Worm (Caenorhabditis elegans): ENCODE measurements around the gene C33D9.8.

Gene C33D9.8

DNA sequence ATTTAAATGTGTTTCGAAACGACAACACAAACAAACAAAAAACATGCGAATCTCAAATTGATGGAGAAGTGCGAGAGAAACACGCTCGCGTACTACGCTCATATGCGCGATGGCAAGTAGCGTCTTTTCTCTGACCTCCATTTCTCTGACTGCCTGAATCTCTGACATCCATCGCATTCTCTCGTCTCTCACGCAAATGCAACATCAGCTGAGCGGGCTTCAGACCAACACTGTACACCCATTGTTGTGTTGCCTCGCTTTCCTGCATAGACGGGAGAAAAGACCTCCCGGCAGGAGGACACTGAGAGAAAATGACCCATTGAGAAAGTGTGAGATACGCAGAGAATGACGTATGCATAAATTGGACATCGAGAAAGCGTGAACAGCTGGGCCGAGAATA is 4.4 kb downstream of the C33D9.8 start (continued):
- TF ChIP-seq lsy-2 (tag; optimal IDR thresholded peaks at IDR 0.05) (no peak), dmd-6 (GFP tag; IDR thresholded peaks at IDR 0.05) (no peak), snpc-1.2 (GFP tag; IDR thresholded peaks at IDR 0.05) (no peak), lin-15B (tag; optimal IDR thresholded peaks at IDR 0.05) (no peak), tag-97 (GFP tag; IDR thresholded peaks at IDR 0.05) (no peak), nhr-6 (tag; optimal IDR thresholded peaks at IDR 0.05) (peak; percentile 70), nhr-102 (tag; optimal IDR thresholded peaks at IDR 0.05) (no peak), nhr-48 (tag; optimal IDR thresholded peaks at IDR 0.05) (peak; percentile 60), fkh-10 (GFP tag; optimal IDR thresholded peaks at IDR 0.05) (no peak), nhr-41 (GFP tag; IDR thresholded peaks at IDR 0.05) (0 out of 2 replicates have a peak, but pooled peaks have one; percentile 17), D1046.2 (GFP tag; IDR thresholded peaks at IDR 0.05) (no peak), unc-62 (GFP tag; optimal IDR thresholded peaks at IDR 0.05 in 1 of 2) (peak in 1 of 2 experiments; percentile 98), unc-62 (tag; optimal IDR thresholded peaks at IDR 0.05) (no peak), dve-1 (tag; optimal IDR thresholded peaks at IDR 0.05; ENCODE audit: insufficient read depth) (peak; percentile 85), nhr-11 (tag; optimal IDR thresholded peaks at IDR 0.05) (peak; percentile 55), zip-2 (tag; optimal IDR thresholded peaks at IDR 0.05) (no peak), lin-38 (GFP tag; IDR thresholded peaks at IDR 0.05) (no peak), mdl-1 (tag; optimal IDR thresholded peaks at IDR 0.05) (peak in 1 of 2 experiments; percentile 88), nhr-77 (tag; optimal IDR thresholded peaks at IDR 0.05) (peak; percentile 81), ama-1 (optimal IDR thresholded peaks at IDR 0.05) (no peak), dpl-1 (GFP tag; optimal IDR thresholded peaks at IDR 0.05) (peak; percentile 37), daf-16 (GFP tag; optimal IDR thresholded peaks at IDR 0.05) (no peak), daf-16 (tag; optimal IDR thresholded peaks at IDR 0.05) (peak; percentile 75), pqm-1 (tag; optimal IDR thresholded peaks at IDR 0.05) (peak; percentile 42), unc-39 (tag; optimal IDR thresholded peaks at IDR 0.05) (no peak), F37D6.2 (tag; optimal IDR thresholded peaks at IDR 0.05) (no peak), daf-19 (GFP tag; conservative IDR thresholded peaks at IDR 0.05) (no peak), Y48G9A.11 (GFP tag; IDR thresholded peaks at IDR 0.05) (no peak), mxl-3 (GFP tag; optimal IDR thresholded peaks at IDR 0.05) (no peak), mes-2 (tag; optimal IDR thresholded peaks at IDR 0.05; ENCODE audit: poor library complexity, severe bottlenecking) (no peak), cey-2 (tag; optimal IDR thresholded peaks at IDR 0.05; ENCODE audit: borderline replicate concordance, insufficient read depth) (no peak), mep-1 (tag; optimal IDR thresholded peaks at IDR 0.05) (peak; percentile 75), lin-1 (GFP tag; IDR thresholded peaks at IDR 0.05) (no peak), pha-4 (GFP tag; IDR thresholded peaks at IDR 0.05) (no peak), pha-4 (tag; optimal IDR thresholded peaks at IDR 0.05) (peak; percentile 34), zfp-3 (GFP tag; conservative IDR thresholded peaks at IDR 0.05) (no peak), php-3 (GFP tag; IDR thresholded peaks at IDR 0.05) (no peak)

DNA sequence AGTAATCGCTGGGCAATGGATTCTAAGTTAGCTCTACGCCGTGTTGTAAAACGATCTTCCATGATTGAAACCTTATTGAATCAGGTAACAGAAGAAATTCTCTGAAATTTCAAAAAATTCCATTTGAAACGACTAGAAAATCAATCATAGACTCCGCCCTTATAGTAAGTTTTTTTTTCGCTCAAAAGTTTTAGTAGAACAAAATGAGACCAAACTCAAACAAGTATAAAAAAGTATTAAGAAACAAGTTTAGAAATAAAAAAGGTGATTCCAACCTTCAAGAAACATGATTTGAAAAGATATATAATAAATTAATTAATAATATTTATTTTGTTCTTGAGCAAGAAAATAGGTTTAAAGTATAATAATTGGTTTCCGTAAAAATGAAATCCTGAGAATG is 8.5 kb downstream of the C33D9.8 start, which contains the start of gene C33D9.6:
Gene C33D9.6 (minus strand): TSS at position 101 of the 400 bp plus-strand sequence.
- TF ChIP-seq nhr-10 (tag; optimal IDR thresholded peaks at IDR 0.05), result no peak
- no peak for TF ChIP-seq T26A8.4 (GFP tag; IDR thresholded peaks at IDR 0.05)
- TF ChIP-seq aha-1 (tag), result peak; percentile 50

DNA sequence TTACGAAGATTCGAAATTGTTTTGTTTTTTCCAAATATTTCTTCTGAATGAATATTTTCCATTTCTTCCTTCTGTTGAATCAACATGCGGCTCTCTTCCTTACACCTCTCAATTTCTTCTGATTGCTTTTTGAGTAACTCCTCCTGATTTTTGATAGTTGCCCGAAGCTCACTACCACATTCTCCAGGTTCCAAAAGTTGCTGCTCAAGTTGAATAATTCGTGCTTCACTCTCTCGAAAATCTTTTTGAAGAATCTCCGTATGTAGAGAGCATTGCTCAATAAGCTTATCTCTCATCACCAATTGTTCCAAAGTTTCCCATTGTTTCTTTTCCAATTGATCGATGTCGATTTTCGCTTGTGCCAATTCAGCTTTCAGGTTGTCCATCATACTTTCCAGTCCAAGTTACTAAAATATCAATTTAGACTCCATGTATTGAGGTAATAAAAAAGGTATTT is 13.7 kb downstream of the C33D9.8 start, which contains the start of gene F20C5.6:
Gene F20C5.6 (minus strand): TSS at position 407 of the 457 bp plus-strand sequence.
- no peak for TF ChIP-seq F37D6.2 (tag; optimal IDR thresholded peaks at IDR 0.05)
- TF ChIP-seq lin-1 (GFP tag; IDR thresholded peaks at IDR 0.05), result no peak
- no peak for TF ChIP-seq nhr-11 (tag; optimal IDR thresholded peaks at IDR 0.05)
- TF ChIP-seq lin-29 (GFP tag; IDR thresholded peaks at IDR 0.05), result no peak
- no peak for TF ChIP-seq T26A8.4 (GFP tag; IDR thresholded peaks at IDR 0.05)
- TF ChIP-seq unc-62 (GFP tag; optimal IDR thresholded peaks at IDR 0.05 in 1 of 2), result no peak
- no peak for TF ChIP-seq unc-62 (tag; optimal IDR thresholded peaks at IDR 0.05)
- TF ChIP-seq daf-16 (GFP tag; optimal IDR thresholded peaks at IDR 0.05), result no peak
- no peak for TF ChIP-seq daf-16 (tag; optimal IDR thresholded peaks at IDR 0.05)
- no peak for TF ChIP-seq nhr-28 (tag; optimal IDR thresholded peaks at IDR 0.05)
- no peak for TF ChIP-seq snpc-1.2 (GFP tag; IDR thresholded peaks at IDR 0.05)
